Worm (Caenorhabditis elegans) whole organism, dauer: ENCODE measurements around the gene T25D3.4.
"Not testable (repeated sequence)": the region's sequence is repeated elsewhere in the genome, so short reads cannot be mapped to it uniquely, and the experiment has no call there.

Experiments used
- unc-62 ChIP-seq: sonication (generic microtip); optimal IDR thresholded peaks from 2 replicates; lab custom pipeline; 2017; ENCODE audit warnings: missing biosample characterization, missing genetic modification reagents, missing genetic modification characterization

T25D3.4 gene

DNA sequence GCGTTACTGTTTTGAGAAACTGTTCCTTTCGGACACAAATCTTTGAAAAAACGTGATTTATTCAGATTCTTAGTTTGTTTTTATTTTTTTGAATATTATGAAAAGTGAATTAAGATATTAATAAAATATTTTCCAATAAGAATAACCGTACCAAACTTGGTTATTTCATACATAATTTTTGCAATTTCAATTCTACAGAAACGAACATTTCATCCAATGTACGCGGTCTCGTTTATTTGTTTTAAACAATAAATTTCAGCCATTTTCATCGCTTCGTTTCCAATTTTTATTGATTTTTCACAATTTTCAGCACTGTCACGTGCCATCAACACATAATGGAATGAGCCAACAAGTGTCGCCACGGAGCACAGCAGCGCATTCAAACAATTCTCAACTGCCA lies at the start of gene T25D3.4:
Gene T25D3.4 (plus strand): TSS at position 301 of the 400 bp plus-strand sequence.
- TF ChIP-seq unc-62, result no peak

DNA sequence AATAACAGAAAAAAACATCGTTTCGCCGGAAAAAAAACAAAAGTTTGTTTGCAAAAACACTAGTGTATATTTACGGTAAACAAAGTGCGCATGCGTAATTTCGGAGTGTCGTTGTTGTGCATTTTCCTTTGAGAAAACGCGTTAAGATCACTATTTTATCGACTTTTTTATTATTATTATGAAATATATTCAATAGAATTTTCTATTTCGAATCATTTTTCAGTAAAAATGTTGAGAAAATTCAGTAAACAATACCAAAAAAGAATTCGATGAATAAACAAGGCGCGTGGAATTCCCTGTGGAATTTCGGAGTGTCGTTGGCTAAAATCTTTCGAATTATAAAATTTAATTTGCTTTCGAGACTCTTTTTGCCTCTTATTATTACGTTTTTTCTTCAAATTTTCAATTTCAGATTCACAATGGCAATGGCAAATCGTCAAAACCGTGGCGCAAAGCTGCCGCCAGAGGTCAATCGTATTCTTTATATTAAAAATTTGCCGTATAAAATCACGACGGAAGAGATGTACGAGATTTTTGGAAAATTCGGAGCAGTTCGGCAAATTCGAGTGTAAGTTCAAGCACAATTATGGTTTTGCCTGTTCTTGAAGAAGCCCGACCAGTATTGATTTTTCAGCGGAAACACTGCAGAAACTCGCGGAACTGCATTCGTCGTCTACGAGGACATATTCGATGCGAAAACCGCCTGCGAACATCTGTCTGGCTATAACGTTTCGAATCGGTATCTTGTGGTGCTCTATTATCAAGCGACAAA lies 48.9 kb upstream of the T25D3.4 start, which contains the start of the genes luc-7L3 and sftb-6:
Gene luc-7L3 (minus strand): TSS at position 36 of the 772 bp plus-strand sequence.
Gene sftb-6 (plus strand): TSS at position 413 of the 772 bp plus-strand sequence.
- no peak for TF ChIP-seq unc-62

DNA sequence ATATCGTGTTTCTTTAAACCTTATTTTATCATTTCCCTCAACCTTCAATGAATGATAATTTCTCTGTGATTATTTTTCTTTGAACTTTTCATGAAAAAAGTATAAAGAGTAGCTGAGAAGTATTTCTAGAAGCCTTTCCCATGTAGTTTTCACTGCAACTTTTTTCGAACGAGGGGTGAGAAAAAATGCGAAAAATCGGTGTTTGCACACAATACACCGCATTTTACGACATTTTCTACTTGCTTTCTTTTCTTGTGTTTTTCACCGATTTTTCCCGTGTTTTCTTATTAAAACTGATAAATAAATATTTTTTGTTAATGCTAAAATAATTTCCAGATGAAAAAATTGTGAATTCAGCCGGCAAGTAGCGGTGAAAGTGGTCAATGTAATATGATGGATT lies 48.1 kb upstream of the T25D3.4 start, which contains the start of gene C50D2.10:
Gene C50D2.10 (plus strand): TSS at position 245 of the 400 bp plus-strand sequence.
- not testable (repeated sequence) for TF ChIP-seq unc-62

DNA sequence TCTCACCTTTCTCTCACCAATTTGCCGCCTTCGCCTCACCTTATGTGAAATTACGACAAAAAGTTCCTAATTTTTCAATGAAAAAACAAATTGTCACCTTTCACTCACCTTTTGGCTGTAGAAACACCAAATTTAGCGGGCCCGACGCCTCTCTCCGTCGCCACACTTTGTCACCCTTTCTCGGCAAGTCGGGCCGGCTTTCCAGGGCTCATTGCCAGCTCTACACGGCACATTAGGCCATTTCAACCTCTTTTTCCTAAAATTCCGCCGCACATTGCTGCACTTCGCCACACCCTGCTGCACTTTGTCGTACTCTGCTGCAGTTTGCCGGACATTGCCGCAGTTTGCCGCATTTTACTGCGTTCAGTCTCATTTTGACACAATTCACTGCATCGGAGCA lies 45.9 kb upstream of the T25D3.4 start:
- TF ChIP-seq unc-62, result no peak

DNA sequence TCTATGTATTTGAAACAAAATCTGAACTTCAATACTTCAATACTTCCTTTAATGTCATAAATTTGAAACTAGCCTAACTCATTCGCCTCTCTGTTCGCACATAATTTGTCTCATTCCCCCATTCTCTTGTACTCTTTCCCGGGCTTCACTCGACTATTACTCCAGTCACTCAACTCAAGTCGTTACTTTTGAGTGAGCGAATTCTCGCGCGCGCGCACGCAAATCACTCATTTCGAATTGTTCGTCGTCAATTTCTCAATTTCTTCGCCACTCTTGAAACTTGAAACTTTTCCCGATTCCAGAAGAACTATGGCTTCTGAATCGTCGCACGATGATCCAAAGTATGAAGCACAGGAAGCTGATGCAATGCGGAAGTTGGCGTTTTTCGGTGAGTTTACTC lies 42.8 kb upstream of the T25D3.4 start, which contains the start of gene col-68:
Gene col-68 (plus strand): TSS at position 301 of the 400 bp plus-strand sequence.
- no peak for TF ChIP-seq unc-62

DNA sequence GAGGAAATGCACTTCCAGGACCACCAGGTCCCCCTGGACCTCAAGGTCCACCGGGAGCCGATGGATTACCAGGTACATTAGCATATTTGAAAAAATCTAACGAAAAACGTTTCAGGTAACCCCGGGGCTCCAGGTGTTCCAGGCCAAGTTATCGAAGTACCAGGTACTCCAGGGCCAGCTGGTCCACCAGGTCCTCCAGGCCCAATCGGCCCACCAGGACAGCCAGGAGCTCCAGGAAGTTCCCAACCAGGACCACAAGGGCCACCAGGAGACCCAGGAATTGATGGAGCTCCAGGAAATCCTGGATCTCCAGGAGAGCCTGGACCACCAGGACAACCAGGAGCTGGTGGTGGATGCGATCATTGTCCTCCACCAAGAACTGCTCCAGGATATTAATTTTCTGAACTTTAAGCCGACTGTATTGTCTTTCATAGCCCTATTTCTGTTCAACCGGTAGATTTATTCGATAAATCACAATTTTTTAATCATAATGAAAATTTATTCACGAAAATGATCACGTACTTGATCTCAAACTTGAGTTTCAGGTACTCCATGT lies 41.6 kb upstream of the T25D3.4 start:
- TF ChIP-seq unc-62, result no peak

DNA sequence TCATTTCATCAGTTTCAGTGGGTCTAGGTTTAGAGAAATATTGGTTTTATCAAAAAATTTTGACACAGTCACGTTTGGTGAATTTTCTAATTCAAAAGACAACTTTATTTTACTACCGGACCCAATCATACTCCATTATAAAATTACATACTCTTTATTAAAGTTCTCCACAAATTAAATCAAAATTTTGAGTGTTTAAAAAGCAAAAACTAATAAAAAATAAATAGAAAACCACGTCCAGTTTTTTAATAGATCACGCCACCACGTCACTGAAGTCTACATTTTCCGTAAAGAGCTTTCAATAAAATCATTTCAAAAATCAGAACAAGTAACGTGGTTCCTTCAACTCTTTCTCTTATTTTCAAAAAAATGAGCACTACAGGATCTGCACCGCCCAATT lies 41.1 kb upstream of the T25D3.4 start, which contains the start of gene txt-1:
Gene txt-1 (plus strand): TSS at position 301 of the 400 bp plus-strand sequence.
- no peak for TF ChIP-seq unc-62

DNA sequence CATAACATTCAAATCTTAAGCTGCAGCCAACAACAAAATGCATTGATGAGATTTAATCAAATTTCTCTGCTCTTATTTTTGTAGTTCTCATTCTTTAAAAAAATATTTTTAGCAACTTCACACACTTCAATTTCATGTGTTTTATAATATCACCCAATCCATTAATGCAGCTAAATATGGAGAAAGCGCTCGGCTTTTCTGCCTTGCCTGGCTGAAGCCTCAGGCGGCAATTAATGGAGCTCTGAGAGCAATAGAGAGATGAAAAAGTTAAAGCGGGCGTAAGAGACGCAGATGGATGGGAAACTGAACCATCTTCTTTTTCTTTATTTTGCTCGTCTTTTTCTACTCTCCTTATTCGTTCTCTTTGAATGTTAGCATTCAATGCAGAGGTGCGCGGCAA lies 39.3 kb upstream of the T25D3.4 start:
- TF ChIP-seq unc-62, result no peak

DNA sequence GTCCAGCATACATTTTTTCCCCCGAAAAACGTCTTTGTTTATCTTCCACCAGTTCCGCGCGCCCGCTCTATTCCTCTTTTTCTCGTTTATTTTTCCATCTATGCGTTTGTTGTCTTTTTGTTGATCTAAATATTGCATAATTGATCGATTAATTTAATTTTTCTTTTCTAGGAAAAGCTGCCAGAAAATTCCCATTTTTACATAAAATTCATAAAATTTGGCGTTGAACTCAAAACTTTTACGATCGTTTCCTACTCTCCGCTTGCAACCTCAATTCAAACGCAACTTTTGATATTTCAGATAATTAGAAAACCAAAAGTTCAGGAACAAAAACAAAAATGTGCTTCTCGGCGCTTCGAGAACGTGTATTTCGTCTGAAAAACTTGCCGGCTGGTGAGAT lies 38.2 kb upstream of the T25D3.4 start, which contains the start of gene C50D2.2:
Gene C50D2.2 (plus strand): TSS at position 301 of the 400 bp plus-strand sequence.
- no peak for TF ChIP-seq unc-62

DNA sequence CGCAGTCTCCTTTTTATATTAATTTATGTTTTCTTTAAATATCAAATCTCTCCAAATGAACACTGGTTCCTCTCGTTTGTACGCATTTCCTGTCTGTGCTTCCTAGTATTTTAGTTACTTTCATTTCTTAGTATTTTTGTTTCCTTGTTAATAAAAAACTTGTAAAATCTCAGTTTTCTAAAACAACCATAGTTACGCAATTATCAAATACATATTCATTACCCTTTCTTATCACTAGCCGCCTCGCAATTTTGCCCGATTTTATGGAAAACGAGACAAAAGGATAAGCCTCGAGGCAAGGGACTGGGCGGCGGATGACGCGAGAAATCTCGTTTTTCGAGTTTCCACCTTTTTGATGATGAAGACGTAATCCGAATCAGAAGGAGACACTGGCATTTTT lies 35.8 kb upstream of the T25D3.4 start, which contains the start of gene C50D2.1:
Gene C50D2.1 (plus strand): TSS at position 301 of the 400 bp plus-strand sequence.
- TF ChIP-seq unc-62, result no peak

DNA sequence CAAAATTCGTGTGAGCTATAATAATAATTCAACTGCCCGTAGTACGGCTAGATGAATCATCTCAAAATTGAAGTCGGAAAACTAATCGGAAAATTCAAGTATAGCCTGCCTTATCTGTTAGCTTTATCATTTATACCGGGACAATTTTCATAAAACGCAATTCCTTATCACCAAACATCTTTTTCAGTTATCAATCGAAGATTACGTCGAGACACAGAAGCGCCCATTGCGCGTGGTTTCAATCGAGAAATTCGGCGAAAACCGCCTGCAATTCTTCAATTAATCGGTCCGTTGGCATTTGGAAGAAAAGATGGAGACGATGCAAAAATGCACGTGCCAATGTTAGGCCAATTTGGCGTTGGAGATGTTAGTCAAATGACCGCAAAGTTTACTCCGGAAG lies 34.8 kb upstream of the T25D3.4 start:
- no peak for TF ChIP-seq unc-62

DNA sequence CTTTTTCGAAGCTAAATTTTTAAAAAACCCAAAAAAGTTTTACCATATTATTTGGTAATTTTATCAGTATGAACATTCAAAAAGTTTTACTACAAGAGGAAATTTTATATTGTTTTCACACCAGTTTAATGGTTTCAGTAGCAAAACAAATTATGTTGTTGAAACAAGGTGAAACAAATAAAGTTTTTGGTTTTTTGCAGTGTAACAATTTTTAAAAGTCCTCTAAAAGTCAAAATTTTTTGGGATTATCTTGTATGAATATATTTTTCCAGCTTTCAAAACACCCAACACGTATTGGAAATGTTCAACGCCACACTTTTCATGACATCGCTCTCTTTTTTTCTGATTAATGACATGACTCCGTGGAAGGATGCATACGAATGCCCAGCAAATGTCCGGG lies 30.1 kb upstream of the T25D3.4 start, which contains the start of gene srt-54:
Gene srt-54 (plus strand): TSS at position 301 of the 400 bp plus-strand sequence.
- no peak for TF ChIP-seq unc-62

DNA sequence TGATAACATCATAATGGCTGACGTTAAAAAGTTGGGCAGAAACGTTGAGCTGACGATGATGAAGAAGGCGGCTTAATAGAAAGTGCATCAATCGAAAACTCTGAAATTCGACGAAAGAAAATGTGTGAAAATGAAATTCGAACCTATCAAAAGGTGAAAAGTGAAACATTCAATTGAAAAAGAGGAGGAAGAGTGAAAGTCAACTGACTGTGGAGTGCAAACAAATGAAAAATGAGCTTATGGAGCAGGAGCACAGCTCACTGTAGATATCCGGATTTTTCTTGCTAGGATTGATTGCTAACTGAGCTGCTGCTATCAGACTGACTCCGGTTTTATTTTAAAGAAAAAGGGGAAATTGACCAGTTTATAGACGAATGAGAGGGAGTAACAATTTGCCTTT lies 25.9 kb upstream of the T25D3.4 start, which contains the start of gene K10B4.3:
Gene K10B4.3 (minus strand): TSS at position 101 of the 400 bp plus-strand sequence.
- TF ChIP-seq unc-62, result no peak

DNA sequence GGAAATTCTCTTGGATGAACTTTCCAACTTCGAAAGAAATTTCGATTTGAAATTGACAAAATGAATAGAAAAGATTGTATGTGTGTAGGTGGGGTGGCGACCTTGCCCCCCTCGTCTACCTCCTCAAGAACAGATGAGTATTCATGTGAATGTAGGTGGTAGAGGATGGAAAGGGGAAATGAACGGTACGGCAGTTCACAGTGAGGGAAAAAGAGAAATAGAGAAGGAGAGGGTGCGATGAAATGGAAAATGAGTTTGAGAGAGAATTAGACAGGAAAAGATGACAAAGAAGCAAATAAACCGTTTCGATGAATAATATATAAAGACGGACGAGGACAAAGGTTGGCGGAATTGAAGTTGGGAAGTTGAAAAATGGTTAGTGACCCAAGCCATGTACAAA lies 25.0 kb upstream of the T25D3.4 start:
- TF ChIP-seq unc-62, result no peak

DNA sequence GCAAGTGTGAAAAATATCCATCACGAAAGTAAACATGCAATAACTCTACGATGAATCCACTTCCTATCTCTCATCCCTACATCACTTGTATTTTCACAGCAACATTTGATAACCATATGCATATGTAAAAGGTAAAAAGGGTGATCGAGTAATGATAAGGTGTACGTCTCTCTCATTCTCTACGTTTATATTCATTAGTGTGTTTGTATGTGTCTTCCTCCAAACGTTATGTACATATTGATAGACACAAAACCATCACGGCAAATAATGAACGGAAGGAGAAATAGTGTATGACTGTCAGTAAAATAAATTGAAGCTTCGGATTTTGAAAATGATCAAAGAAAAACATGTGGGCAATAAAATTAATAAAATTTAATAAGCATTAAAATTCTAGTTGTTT lies 24.5 kb upstream of the T25D3.4 start:
- no peak for TF ChIP-seq unc-62

DNA sequence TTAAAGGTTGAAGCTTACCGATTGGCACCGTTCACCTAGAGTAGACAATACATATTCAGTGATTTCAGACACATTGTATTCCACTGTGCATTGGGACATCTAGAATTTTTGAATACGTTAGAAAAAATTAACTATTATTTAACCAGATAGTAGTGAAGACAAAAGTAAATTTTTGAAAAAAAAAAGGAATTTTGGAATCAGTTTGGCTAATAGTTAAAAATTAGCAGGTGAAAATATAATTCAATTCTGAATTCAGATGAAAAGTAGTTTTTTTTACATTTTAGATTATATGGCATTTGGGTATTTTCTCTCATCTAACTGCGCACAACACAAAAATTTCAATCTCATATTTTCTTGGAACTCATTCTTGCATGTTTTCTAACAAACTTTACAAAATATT lies 22.1 kb upstream of the T25D3.4 start, which contains the start of gene nmur-2:
Gene nmur-2 (minus strand): TSS at position 101 of the 400 bp plus-strand sequence.
- TF ChIP-seq unc-62, result no peak

DNA sequence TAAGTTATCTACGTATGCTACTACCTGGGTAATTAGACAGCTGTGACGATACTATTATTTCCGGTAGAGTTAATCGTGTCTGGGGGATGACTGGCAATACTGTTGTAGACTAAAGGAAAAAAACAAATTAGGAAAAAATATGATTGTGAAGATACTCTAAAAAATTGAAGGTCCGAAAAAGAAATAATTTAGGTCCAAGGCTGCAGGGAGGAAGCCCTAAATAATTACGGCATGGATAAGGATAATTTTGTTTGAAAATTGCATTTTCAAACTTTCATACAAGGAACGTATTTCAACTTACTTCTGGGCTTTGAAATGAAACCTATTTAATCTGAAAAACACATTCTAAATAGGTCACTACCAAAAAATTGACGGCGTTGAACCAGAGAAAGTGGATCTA lies 18.1 kb upstream of the T25D3.4 start, which contains the start of gene srd-3:
Gene srd-3 (minus strand): TSS at position 101 of the 400 bp plus-strand sequence.
- no peak for TF ChIP-seq unc-62
